Worm (Caenorhabditis elegans) whole organism, mixed stage, embryonic: ENCODE measurements around the gene trim-21.

Experiments used
- ceh-39 ChIP-seq: fragments of 150-350 bp; optimal IDR thresholded peaks from 2 replicates; lab custom pipeline; 2014; ENCODE audit warnings: missing biosample characterization, missing genetic modification characterization
- flh-1 ChIP-seq: fragments of 200-800 bp; sonication (Bioruptor generic); optimal IDR thresholded peaks from 2 replicates; lab custom pipeline; 2018; ENCODE audit warnings: mild to moderate bottlenecking, missing genetic modification characterization, moderate library complexity, missing compliant biosample characterization
- mls-2 ChIP-seq: sonication (generic microtip); optimal IDR thresholded peaks from 2 replicates; lab custom pipeline; 2016; ENCODE audit warnings: mild to moderate bottlenecking, missing genetic modification characterization, moderate library complexity, missing compliant biosample characterization
- nhr-237 ChIP-seq: fragments of 150-350 bp; optimal IDR thresholded peaks from 2 replicates; lab custom pipeline; 2014; ENCODE audit warnings: missing biosample characterization, missing genetic modification characterization
- nhr-28 ChIP-seq: fragments of 150-350 bp; optimal IDR thresholded peaks from 2 replicates; lab custom pipeline; 2014; ENCODE audit warnings: missing biosample characterization, missing genetic modification characterization
- snpc-4 ChIP-seq: fragments of 150-350 bp; optimal IDR thresholded peaks from 2 replicates; lab custom pipeline; 2014; ENCODE audit warnings: missing biosample characterization, missing genetic modification characterization
- ztf-11 ChIP-seq: fragments of 150-350 bp; optimal IDR thresholded peaks from 2 replicates; lab custom pipeline; 2014; ENCODE audit warnings: missing biosample characterization, missing genetic modification characterization

ce11 chrII:2328963-2329442 lies 16.4 kb upstream of the trim-21 start, which contains the start of the genes ZK1240.8 and ZK1240.1:
- TF ChIP-seq ztf-11 (no peak), nhr-237 (tag; lab: Kevin White, UChicago) (no peak), snpc-4 (tag; lab: Kevin White, UChicago) (no peak), ceh-39 (tag; lab: Kevin White, UChicago) (no peak), flh-1 (GFP tag; lab: Kevin White, UChicago) (no peak), nhr-28 (tag; lab: Kevin White, UChicago) (no peak), mls-2 (tag; lab: Kevin White, UChicago) (no peak)
